Worm (Caenorhabditis elegans) whole organism, L4 larva: ENCODE results near the gene txt-4.
A peak's percentile ranks its signal among the peaks of the same experiment; 100 is the strongest.

Experiments used
- daf-16 ChIP-seq, 3 experiments: sonication (generic microtip); optimal IDR thresholded peaks; 2 replicates each; lab custom pipeline; 2016 to 2017; ENCODE audit warnings: missing genetic modification characterization in 3 of 3, missing genetic modification reagents in 3 of 3, mild to moderate bottlenecking in 2 of 3, missing compliant biosample characterization in 2 of 3, missing biosample characterization in 1 of 3, moderate library complexity in 1 of 3
- dmd-6 ChIP-seq: fragments of 200-800 bp; sonication (Bioruptor generic); IDR thresholded peaks from 2 replicates; pipeline ENCODE4 v1.3.6; 2022; ENCODE audit warnings: missing genetic modification reagents, missing genetic modification characterization, missing compliant biosample characterization
- dve-1 ChIP-seq: sonication (generic microtip); optimal IDR thresholded peaks from 2 replicates; lab custom pipeline; 2017; ENCODE audit warnings: antibody characterized with exemption, mild to moderate bottlenecking, missing genetic modification characterization, missing compliant biosample characterization; ENCODE audit not compliant: insufficient read depth
- fos-1 ChIP-seq: fragments of 150-350 bp; optimal IDR thresholded peaks from 2 replicates; lab custom pipeline; 2014; ENCODE audit warnings: missing biosample characterization, missing genetic modification characterization
- gei-8 ChIP-seq: fragments of 200-800 bp; sonication (Bioruptor generic); optimal IDR thresholded peaks from 2 replicates; lab custom pipeline; 2018; ENCODE audit warnings: mild to moderate bottlenecking, missing genetic modification characterization, missing compliant biosample characterization
- hlh-11 ChIP-seq: fragments of 200-800 bp; sonication (Bioruptor generic); optimal IDR thresholded peaks from 2 replicates; lab custom pipeline; 2018; ENCODE audit warnings: mild to moderate bottlenecking, missing genetic modification characterization, missing compliant biosample characterization
- lin-38 ChIP-seq: fragments of 200-800 bp; sonication (Bioruptor generic); IDR thresholded peaks from 2 replicates; pipeline ENCODE4 v1.3.6; 2022; ENCODE audit warnings: missing genetic modification reagents, missing genetic modification characterization, missing compliant biosample characterization
- lsy-2 ChIP-seq, 2 experiments: fragments of 150-350 bp in 1 of 2; sonication (generic microtip) in 1 of 2; optimal IDR thresholded peaks; 2 replicates each; lab custom pipeline; 2014 to 2017; ENCODE audit warnings: missing biosample characterization in 2 of 2, missing genetic modification characterization in 2 of 2
- nhr-237 ChIP-seq: sonication (generic microtip); optimal IDR thresholded peaks from 2 replicates; lab custom pipeline; 2017; ENCODE audit warnings: missing biosample characterization, missing genetic modification characterization
- pqm-1 ChIP-seq: sonication (generic microtip); optimal IDR thresholded peaks from 2 replicates; lab custom pipeline; 2017; ENCODE audit warnings: missing biosample characterization, missing genetic modification characterization
- snpc-1.2 ChIP-seq: fragments of 200-800 bp; sonication (Bioruptor generic); IDR thresholded peaks from 2 replicates; pipeline ENCODE4 v1.3.6; 2022; ENCODE audit warnings: missing genetic modification reagents, missing genetic modification characterization, missing compliant biosample characterization
- unc-62 ChIP-seq, 3 experiments: fragments of 150-350 bp in 1 of 3; sonication (generic microtip); optimal IDR thresholded peaks in 2 of 3; peaks in 1 of 3; 1 replicate in 1 of 3; 2 replicates in 2 of 3; lab custom pipeline; 2014 to 2017; ENCODE audit warnings: missing biosample characterization in 3 of 3, missing genetic modification characterization in 3 of 3, missing genetic modification reagents in 3 of 3, missing genotype in 1 of 3
- zfp-3 ChIP-seq: fragments of 200-800 bp; sonication (Bioruptor generic); conservative IDR thresholded peaks from 2 replicates; pipeline ENCODE4 v1.3.6; 2022; ENCODE audit warnings: missing genetic modification reagents, missing genetic modification characterization, missing compliant biosample characterization

The txt-4 gene

ce11 chrIV:1559931-1560330, 49.6 kb downstream of the txt-4 start, which contains the start of gene Y41D4B.17:
Gene Y41D4B.17 (plus strand): TSS chrIV:1560104.
- TF ChIP-seq zfp-3 (GFP tag; lab: Robert Waterston, UW) (no peak), lsy-2 (tag; optimal IDR thresholded peaks at IDR 0.05; lab: Kevin White, UChicago) (no peak), daf-16 (GFP tag; optimal IDR thresholded peaks at IDR 0.05; lab: Kevin White, UChicago) (no peak), daf-16 (tag; optimal IDR thresholded peaks at IDR 0.05; lab: Kevin White, UChicago) (peak; percentile 76), nhr-237 (no peak), hlh-11 (tag; lab: Kevin White, UChicago) (peak; percentile 4), pqm-1 (tag; lab: Kevin White, UChicago) (peak; percentile 79), dmd-6 (peak; percentile 7; the same call in 1 of the 2 replicates), dve-1 (tag; lab: Kevin White, UChicago) (peak; percentile 7)

- TF ChIP-seq pqm-1 (tag; lab: Kevin White, UChicago) (peak; percentile 45), fos-1 (tag; lab: Kevin White, UChicago) (no peak), daf-16 (GFP tag; optimal IDR thresholded peaks at IDR 0.05; lab: Kevin White, UChicago) (no peak), daf-16 (tag; optimal IDR thresholded peaks at IDR 0.05; lab: Kevin White, UChicago) (peak; percentile 58), gei-8 (GFP tag; lab: Kevin White, UChicago) (no peak), lin-38 (GFP tag; lab: Robert Waterston, UW) (no peak)
- TF ChIP-seq, all 104 proteins: peak for 2
These were observed 51.5 kb downstream of the txt-4 start, which contains the start of gene hpo-6 for ce11 chrIV:1561884-1562283. Gene hpo-6 (plus strand): TSS chrIV:1562184.

- TF ChIP-seq unc-62 (GFP tag; optimal IDR thresholded peaks at IDR 0.05 in 1 of 2; lab: Kevin White, UChicago) (peak in 1 of 2 experiments; percentile 91), unc-62 (tag; optimal IDR thresholded peaks at IDR 0.05; lab: Kevin White, UChicago) (no peak), snpc-1.2 (no peak), daf-16 (GFP tag; optimal IDR thresholded peaks at IDR 0.05; lab: Kevin White, UChicago) (no peak), daf-16 (tag; optimal IDR thresholded peaks at IDR 0.05; lab: Kevin White, UChicago) (peak; percentile 34)
- TF ChIP-seq, all 104 proteins: peak for 2
These were observed 53.2 kb downstream of the txt-4 start, which contains the start of gene Y41D4B.15 for ce11 chrIV:1563476-1564131. Gene Y41D4B.15 (plus strand): TSS chrIV:1564081.
